Worm (Caenorhabditis elegans): Measurements from ENCODE around the gene anmt-3.

The anmt-3 gene

DNA sequence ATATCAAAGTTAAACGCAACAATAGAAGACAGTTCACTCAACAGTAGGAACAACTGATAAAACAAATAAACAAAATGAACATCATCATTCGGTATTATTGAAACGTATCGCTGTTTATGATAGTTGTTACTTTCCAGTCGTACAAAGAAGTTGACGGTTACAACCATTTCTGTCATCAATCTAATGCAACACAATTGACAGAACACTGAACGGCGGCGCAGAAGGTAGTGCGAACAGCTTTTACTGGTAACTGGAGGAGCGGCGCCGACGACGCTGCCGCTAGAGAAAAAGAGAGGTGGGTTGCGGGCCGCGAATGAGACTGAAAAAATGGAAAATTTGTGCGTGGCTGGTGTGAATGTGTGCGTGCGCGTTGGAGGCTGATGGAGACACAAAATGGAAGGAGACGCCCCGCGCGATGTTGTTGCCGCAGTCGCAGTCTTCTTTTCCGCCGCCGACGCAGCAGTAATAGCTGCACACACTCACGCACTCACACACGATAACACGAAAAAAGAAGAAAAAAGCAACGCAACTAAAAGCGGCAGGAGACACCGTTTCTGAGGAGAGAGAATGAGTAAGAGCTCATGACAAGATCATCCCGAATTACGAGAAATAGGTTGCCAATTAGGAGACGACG, 6.1 kb upstream of the anmt-3 start:
- TF ChIP-seq flt-1 (GFP tag; IDR thresholded peaks at IDR 0.05): no peak
- no peak for TF ChIP-seq pes-1 (GFP tag; IDR thresholded peaks at IDR 0.05)
- no peak for TF ChIP-seq sea-1 (GFP tag; conservative IDR thresholded peaks at IDR 0.05)
- TF ChIP-seq hmg-4 (GFP tag; optimal IDR thresholded peaks at IDR 0.05): peak; percentile 31
- no peak for TF ChIP-seq F13C5.2 (tag; optimal IDR thresholded peaks at IDR 0.05)
- TF ChIP-seq tbx-11 (GFP tag; IDR thresholded peaks at IDR 0.05): no peak
- TF ChIP-seq ama-1 (optimal IDR thresholded peaks at IDR 0.05): no peak

DNA sequence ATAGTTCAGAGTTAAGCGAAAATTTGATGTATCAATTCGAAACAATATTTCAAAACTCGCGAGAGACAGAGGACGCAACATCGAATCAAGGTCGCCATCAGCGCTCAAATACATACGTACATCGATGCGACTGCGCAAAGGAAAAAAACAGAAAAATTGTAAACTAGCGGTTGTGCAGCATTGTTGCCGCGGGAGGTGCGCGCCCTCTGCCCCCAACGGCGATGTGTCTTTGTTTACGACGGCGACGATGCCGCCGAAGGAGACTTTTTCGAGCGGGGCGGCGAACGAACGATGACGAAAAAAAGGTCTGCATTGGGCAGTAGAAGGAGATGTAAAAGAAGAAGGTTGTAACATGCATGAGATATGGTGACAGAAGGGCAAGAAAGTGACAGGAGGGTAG, 4.8 kb upstream of the anmt-3 start:
- no peak for TF ChIP-seq aly-1 (tag; optimal IDR thresholded peaks at IDR 0.05)
- TF ChIP-seq hmbx-1 (tag; optimal IDR thresholded peaks at IDR 0.05): no peak
- TF ChIP-seq tbx-37 (GFP tag; conservative IDR thresholded peaks at IDR 0.05): no peak
- no peak for TF ChIP-seq ama-1 (optimal IDR thresholded peaks at IDR 0.05)
- TF ChIP-seq sea-1 (GFP tag; conservative IDR thresholded peaks at IDR 0.05): no peak
- TF ChIP-seq hmg-4 (GFP tag; optimal IDR thresholded peaks at IDR 0.05): no peak
- TF ChIP-seq hnd-1 (tag; optimal IDR thresholded peaks at IDR 0.05): no peak
- no peak for TF ChIP-seq ceh-36 (tag; optimal IDR thresholded peaks at IDR 0.05)

DNA sequence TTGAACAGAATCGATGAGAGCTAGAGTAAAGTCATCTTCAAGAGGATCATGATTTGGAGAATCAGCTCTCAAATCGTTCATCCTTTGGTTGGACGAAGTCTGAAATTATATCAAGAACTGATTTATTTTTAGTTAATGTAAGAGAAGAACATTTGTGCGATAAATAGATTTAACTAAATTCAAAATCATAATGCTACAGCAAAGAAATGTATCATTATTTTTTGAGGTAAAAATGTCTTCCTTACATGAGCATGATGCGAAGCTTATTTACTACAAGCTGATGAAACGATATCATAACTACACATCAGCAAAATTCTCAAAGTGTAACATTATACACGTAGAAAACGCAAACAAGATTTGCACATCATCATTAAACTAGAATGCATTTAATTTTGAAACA, 4.3 kb upstream of the anmt-3 start, which contains the start of gene madf-4:
Gene madf-4 (minus strand): TSS at position 101 of the 400 bp plus-strand sequence.
- TF ChIP-seq ets-7 (tag; optimal IDR thresholded peaks at IDR 0.05) (no peak), F13C5.2 (tag; optimal IDR thresholded peaks at IDR 0.05) (no peak), hmbx-1 (tag; optimal IDR thresholded peaks at IDR 0.05) (no peak), B0310.2 (tag; optimal IDR thresholded peaks at IDR 0.05) (no peak), aly-1 (tag; optimal IDR thresholded peaks at IDR 0.05) (no peak), hnd-1 (tag; optimal IDR thresholded peaks at IDR 0.05) (no peak), ceh-36 (tag; optimal IDR thresholded peaks at IDR 0.05) (no peak), ceh-13 (GFP tag; optimal IDR thresholded peaks at IDR 0.05) (no peak), tbx-11 (GFP tag; IDR thresholded peaks at IDR 0.05) (no peak), sea-1 (GFP tag; conservative IDR thresholded peaks at IDR 0.05) (no peak), hmg-4 (GFP tag; optimal IDR thresholded peaks at IDR 0.05) (no peak), scrt-1 (GFP tag; IDR thresholded peaks at IDR 0.05) (no peak), pes-1 (GFP tag; IDR thresholded peaks at IDR 0.05) (no peak), tra-4 (tag; optimal IDR thresholded peaks at IDR 0.05) (no peak), tbx-37 (GFP tag; conservative IDR thresholded peaks at IDR 0.05) (no peak), flt-1 (GFP tag; IDR thresholded peaks at IDR 0.05) (no peak), ama-1 (optimal IDR thresholded peaks at IDR 0.05) (no peak)

DNA sequence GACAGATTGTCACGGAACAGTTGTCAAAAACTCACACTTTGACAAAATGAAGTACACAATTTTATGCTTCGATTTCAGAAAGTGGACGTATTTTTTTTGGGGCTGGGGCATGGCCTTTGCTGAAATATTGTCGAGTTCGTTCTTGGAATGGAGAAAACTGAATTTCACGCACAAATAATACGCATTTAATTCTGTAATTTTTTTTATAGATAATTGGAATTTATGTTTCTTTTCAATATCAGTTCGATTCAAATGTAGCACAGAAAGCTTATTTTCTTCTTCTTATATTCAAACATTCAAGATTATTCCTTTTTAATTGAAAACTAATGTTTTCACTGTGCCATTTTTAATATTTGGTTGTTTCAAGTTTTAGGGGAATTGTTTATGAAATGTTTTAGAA, 2.2 kb upstream of the anmt-3 start, which contains the start of gene T07C12.10:
Gene T07C12.10 (minus strand): TSS at position 101 of the 400 bp plus-strand sequence.
- TF ChIP-seq ceh-13 (GFP tag; optimal IDR thresholded peaks at IDR 0.05) (no peak), hmg-4 (GFP tag; optimal IDR thresholded peaks at IDR 0.05) (no peak), tbx-37 (GFP tag; conservative IDR thresholded peaks at IDR 0.05) (no peak), aly-1 (tag; optimal IDR thresholded peaks at IDR 0.05) (no peak), sea-1 (GFP tag; conservative IDR thresholded peaks at IDR 0.05) (no peak), ama-1 (optimal IDR thresholded peaks at IDR 0.05) (no peak), F13C5.2 (tag; optimal IDR thresholded peaks at IDR 0.05) (no peak), flt-1 (GFP tag; IDR thresholded peaks at IDR 0.05) (no peak), tra-4 (tag; optimal IDR thresholded peaks at IDR 0.05) (no peak), ceh-36 (tag; optimal IDR thresholded peaks at IDR 0.05) (no peak), hmbx-1 (tag; optimal IDR thresholded peaks at IDR 0.05) (no peak), scrt-1 (GFP tag; IDR thresholded peaks at IDR 0.05) (no peak), tbx-11 (GFP tag; IDR thresholded peaks at IDR 0.05) (no peak), pes-1 (GFP tag; IDR thresholded peaks at IDR 0.05) (no peak), ets-7 (tag; optimal IDR thresholded peaks at IDR 0.05) (no peak), hnd-1 (tag; optimal IDR thresholded peaks at IDR 0.05) (no peak), B0310.2 (tag; optimal IDR thresholded peaks at IDR 0.05) (no peak)

DNA sequence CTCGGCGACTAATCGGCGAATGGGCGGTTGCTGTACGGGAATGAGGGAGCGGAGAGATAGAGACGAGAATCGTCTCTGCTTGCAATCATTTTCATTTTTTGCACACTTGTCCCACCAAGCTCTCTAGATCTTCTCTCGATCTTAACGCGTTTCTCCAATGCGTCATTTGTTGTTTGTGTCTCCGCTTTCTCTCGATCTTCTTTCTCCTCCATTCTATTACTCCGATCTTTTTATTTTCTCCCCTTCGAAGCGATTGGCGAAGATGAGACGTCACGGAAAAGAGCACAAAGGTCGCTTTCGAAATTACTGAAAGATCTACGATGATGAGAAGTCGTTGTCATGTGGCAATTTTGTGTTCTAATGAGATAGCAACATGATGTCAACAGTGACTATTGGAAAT, 523 bp upstream of the anmt-3 start:
- TF ChIP-seq tra-4 (tag; optimal IDR thresholded peaks at IDR 0.05): no peak
- TF ChIP-seq scrt-1 (GFP tag; IDR thresholded peaks at IDR 0.05): no peak
- no peak for TF ChIP-seq flt-1 (GFP tag; IDR thresholded peaks at IDR 0.05)
- no peak for TF ChIP-seq sea-1 (GFP tag; conservative IDR thresholded peaks at IDR 0.05)
- no peak for TF ChIP-seq hnd-1 (tag; optimal IDR thresholded peaks at IDR 0.05)
- no peak for TF ChIP-seq hmbx-1 (tag; optimal IDR thresholded peaks at IDR 0.05)
- no peak for TF ChIP-seq tbx-37 (GFP tag; conservative IDR thresholded peaks at IDR 0.05)

DNA sequence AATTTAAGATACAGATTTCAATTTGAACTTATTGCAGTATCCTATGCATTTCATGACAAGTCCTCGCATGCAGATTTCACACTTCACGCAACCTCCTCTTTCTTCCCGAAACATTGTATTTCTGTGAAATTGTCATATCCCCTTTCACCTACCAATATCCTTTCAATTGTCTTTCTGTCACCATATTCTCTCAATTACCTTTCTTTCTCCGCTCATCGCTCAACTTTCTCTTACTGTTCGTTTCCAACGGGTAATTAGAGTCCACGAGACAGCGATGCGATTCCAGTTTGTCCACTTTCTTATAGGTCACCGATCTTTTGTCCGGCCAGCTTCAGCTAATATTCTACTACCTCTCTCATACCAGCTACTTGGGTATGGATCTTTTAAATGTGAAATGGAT, 5.7 kb downstream of the anmt-3 start, which contains the start of gene mam-5:
Gene mam-5 (plus strand): TSS at position 304 of the 400 bp plus-strand sequence.
- no peak for TF ChIP-seq B0310.2 (tag; optimal IDR thresholded peaks at IDR 0.05)
- no peak for TF ChIP-seq ama-1 (optimal IDR thresholded peaks at IDR 0.05)
- TF ChIP-seq scrt-1 (GFP tag; IDR thresholded peaks at IDR 0.05): no peak
- no peak for TF ChIP-seq tbx-37 (GFP tag; conservative IDR thresholded peaks at IDR 0.05)
- TF ChIP-seq tbx-11 (GFP tag; IDR thresholded peaks at IDR 0.05): no peak
- no peak for TF ChIP-seq hmbx-1 (tag; optimal IDR thresholded peaks at IDR 0.05)
- no peak for TF ChIP-seq sea-1 (GFP tag; conservative IDR thresholded peaks at IDR 0.05)
- no peak for TF ChIP-seq tra-4 (tag; optimal IDR thresholded peaks at IDR 0.05)
- TF ChIP-seq pes-1 (GFP tag; IDR thresholded peaks at IDR 0.05): no peak
- TF ChIP-seq aly-1 (tag; optimal IDR thresholded peaks at IDR 0.05): no peak
- no peak for TF ChIP-seq ceh-36 (tag; optimal IDR thresholded peaks at IDR 0.05)
- TF ChIP-seq hmg-4 (GFP tag; optimal IDR thresholded peaks at IDR 0.05): no peak
- no peak for TF ChIP-seq flt-1 (GFP tag; IDR thresholded peaks at IDR 0.05)

DNA sequence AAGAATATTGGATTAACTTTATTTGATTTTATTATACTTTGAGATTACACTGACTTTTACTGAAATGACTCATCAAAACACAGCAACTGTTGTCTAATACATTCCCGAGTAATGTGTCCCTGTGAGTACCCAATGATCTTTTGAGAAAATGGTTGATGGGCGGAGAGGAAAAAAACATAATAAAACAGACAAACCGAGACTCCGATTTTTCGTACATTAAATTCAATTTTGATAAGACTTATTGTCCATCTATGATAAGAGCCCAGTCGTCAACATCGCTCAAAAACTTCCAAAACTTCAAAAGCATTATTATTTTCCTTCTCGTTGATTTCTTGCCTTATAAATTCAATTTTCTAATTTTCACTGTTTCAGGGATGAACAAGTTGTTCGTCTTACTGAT, 7.3 kb downstream of the anmt-3 start, which contains the start of gene ttr-46:
Gene ttr-46 (plus strand): TSS at position 373 of the 400 bp plus-strand sequence.
- TF ChIP-seq aly-1 (tag; optimal IDR thresholded peaks at IDR 0.05): no peak
- no peak for TF ChIP-seq B0310.2 (tag; optimal IDR thresholded peaks at IDR 0.05)
- TF ChIP-seq hmbx-1 (tag; optimal IDR thresholded peaks at IDR 0.05): no peak
- TF ChIP-seq ama-1 (optimal IDR thresholded peaks at IDR 0.05): no peak
- no peak for TF ChIP-seq ceh-13 (GFP tag; optimal IDR thresholded peaks at IDR 0.05)
- no peak for TF ChIP-seq scrt-1 (GFP tag; IDR thresholded peaks at IDR 0.05)
- TF ChIP-seq hmg-4 (GFP tag; optimal IDR thresholded peaks at IDR 0.05): no peak
- no peak for TF ChIP-seq sea-1 (GFP tag; conservative IDR thresholded peaks at IDR 0.05)
- no peak for TF ChIP-seq tbx-11 (GFP tag; IDR thresholded peaks at IDR 0.05)
- TF ChIP-seq F13C5.2 (tag; optimal IDR thresholded peaks at IDR 0.05): no peak
- TF ChIP-seq flt-1 (GFP tag; IDR thresholded peaks at IDR 0.05): no peak
- no peak for TF ChIP-seq pes-1 (GFP tag; IDR thresholded peaks at IDR 0.05)
- no peak for TF ChIP-seq tra-4 (tag; optimal IDR thresholded peaks at IDR 0.05)
- TF ChIP-seq ceh-36 (tag; optimal IDR thresholded peaks at IDR 0.05): no peak
- no peak for TF ChIP-seq tbx-37 (GFP tag; conservative IDR thresholded peaks at IDR 0.05)
